Worm (Caenorhabditis elegans) whole organism, mixed stage, embryonic: ENCODE results near the gene Y50E8A.6.

Experiments
- ces-1 ChIP-seq: fragments of 150-350 bp; optimal IDR thresholded peaks from 2 replicates; lab custom pipeline; 2014; ENCODE audit warnings: missing biosample characterization, missing genetic modification reagents, missing genetic modification characterization
- elt-1 ChIP-seq: sonication (generic microtip); optimal IDR thresholded peaks from 2 replicates; lab custom pipeline; 2017; ENCODE audit warnings: missing genetic modification characterization, mild to moderate bottlenecking, missing compliant biosample characterization, antibody characterized with exemption, moderate library complexity, borderline replicate concordance; ENCODE audit not compliant: insufficient read depth
- elt-3 ChIP-seq: fragments of 150-350 bp; optimal IDR thresholded peaks from 2 replicates; lab custom pipeline; 2014; ENCODE audit warnings: missing biosample characterization, missing genetic modification characterization
- lin-13 ChIP-seq: fragments of 150-350 bp; optimal IDR thresholded peaks from 2 replicates; lab custom pipeline; 2014; ENCODE audit warnings: missing biosample characterization, missing genetic modification characterization
- lin-32 ChIP-seq: fragments of 200-800 bp; sonication (Bioruptor generic); optimal IDR thresholded peaks from 2 replicates; lab custom pipeline; 2018; ENCODE audit warnings: mild to moderate bottlenecking, missing genetic modification characterization, missing compliant biosample characterization
- nhr-28 ChIP-seq: fragments of 150-350 bp; optimal IDR thresholded peaks from 2 replicates; lab custom pipeline; 2014; ENCODE audit warnings: missing biosample characterization, missing genetic modification characterization
- pha-4 ChIP-seq: fragments of 150-350 bp; optimal IDR thresholded peaks from 2 replicates; lab custom pipeline; 2018; ENCODE audit warnings: missing biosample characterization, missing genetic modification reagents, missing genetic modification characterization
- unc-120 ChIP-seq: sonication (generic microtip); optimal IDR thresholded peaks from 2 replicates; lab custom pipeline; 2017; ENCODE audit warnings: missing genetic modification characterization, missing compliant biosample characterization; ENCODE audit not compliant: poor library complexity, severe bottlenecking
- unc-39 ChIP-seq: fragments of 150-350 bp; optimal IDR thresholded peaks from 2 replicates; lab custom pipeline; 2014; ENCODE audit warnings: missing biosample characterization, missing genetic modification characterization
- unc-62 ChIP-seq: fragments of 150-350 bp; optimal IDR thresholded peaks from 2 replicates; lab custom pipeline; 2014; ENCODE audit warnings: missing biosample characterization, missing genetic modification reagents, missing genetic modification characterization

DNA sequence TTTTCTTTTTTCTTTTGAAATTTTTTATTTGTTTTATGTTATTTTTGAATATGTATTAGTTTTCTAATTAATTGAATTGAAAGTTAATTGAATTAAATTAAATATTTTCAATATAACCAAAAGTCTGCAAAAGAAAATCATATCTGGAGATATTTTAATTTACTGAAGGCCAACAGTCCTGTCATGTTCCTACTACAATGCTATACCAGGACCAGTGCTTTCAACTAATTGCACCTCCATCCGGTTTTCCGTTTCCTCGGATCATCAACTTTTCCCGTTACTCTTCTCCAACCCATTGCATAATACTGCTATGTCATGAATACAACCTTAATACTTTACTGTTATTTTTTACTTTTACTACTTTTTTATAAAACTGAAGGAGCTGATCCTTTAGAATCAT, 28.8 kb downstream of the Y50E8A.6 start, which contains the start of gene R08A2.5:
- TF ChIP-seq ces-1 (GFP tag; lab: Kevin White, UChicago) (no peak), unc-39 (no peak), unc-62 (no peak), lin-13 (tag; lab: Kevin White, UChicago) (no peak), elt-3 (no peak), lin-32 (GFP tag; lab: Kevin White, UChicago) (no peak), elt-1 (tag; lab: Kevin White, UChicago) (no peak), nhr-28 (tag; lab: Kevin White, UChicago) (no peak), pha-4 (no peak), unc-120 (no peak)
